Fruit fly (Drosophila melanogaster) whole organism, prepupa: ENCODE results near the gene CG31777.

Source experiments
- CG10631 ChIP-seq: fragments of 200-800 bp; sonication (Bioruptor generic); optimal IDR thresholded peaks from 2 replicates; lab custom pipeline; 2016; ENCODE audit warnings: missing biosample characterization, missing genetic modification characterization
- CG10669 ChIP-seq: fragments of 200-800 bp; sonication (Bioruptor generic); optimal IDR thresholded peaks from 3 replicates; lab custom pipeline; 2018; ENCODE audit warnings: missing biosample characterization, mild to moderate bottlenecking, missing genetic modification characterization, moderate library complexity
- CG11294 ChIP-seq: fragments of 200-800 bp; sonication (Bioruptor generic); IDR thresholded peaks from 2 replicates; pipeline ENCODE4 v1.3.6; 2022; ENCODE audit warnings: missing biosample characterization, missing genetic modification characterization
- CG11762 ChIP-seq: fragments of 200-800 bp; sonication (Bioruptor generic); optimal IDR thresholded peaks from 3 replicates; lab custom pipeline; 2016; ENCODE audit warnings: missing biosample characterization, missing genetic modification characterization; ENCODE audit not compliant: insufficient read depth
- CG11902 ChIP-seq: fragments of 200-800 bp; sonication (Bioruptor generic); optimal IDR thresholded peaks from 3 replicates; lab custom pipeline; 2016; ENCODE audit warnings: missing biosample characterization, missing genetic modification characterization
- CG15336 ChIP-seq: fragments of 200-800 bp; sonication (Bioruptor generic); IDR thresholded peaks from 2 replicates; pipeline ENCODE4 v1.3.6; 2022; ENCODE audit warnings: missing biosample characterization, missing genetic modification characterization
- CG1621 ChIP-seq: fragments of 200-800 bp; sonication (Bioruptor generic); optimal IDR thresholded peaks from 3 replicates; lab custom pipeline; 2018; ENCODE audit warnings: missing biosample characterization, mild to moderate bottlenecking, missing genetic modification characterization
- CG16779 ChIP-seq: fragments of 200-800 bp; sonication (Bioruptor generic); optimal IDR thresholded peaks from 3 replicates; lab custom pipeline; 2017; ENCODE audit warnings: missing biosample characterization, mild to moderate bottlenecking, missing genetic modification characterization
- CG31627 ChIP-seq: fragments of 200-800 bp; sonication (Bioruptor generic); optimal IDR thresholded peaks from 3 replicates; lab custom pipeline; 2016; ENCODE audit warnings: missing biosample characterization, missing genetic modification characterization
- CG34406 ChIP-seq: fragments of 200-800 bp; sonication (Bioruptor generic); optimal IDR thresholded peaks from 3 replicates; lab custom pipeline; 2016; ENCODE audit warnings: missing biosample characterization, missing genetic modification characterization
- CG3919 ChIP-seq: fragments of 200-800 bp; sonication (Bioruptor generic); optimal IDR thresholded peaks from 3 replicates; lab custom pipeline; 2016; ENCODE audit warnings: missing biosample characterization, missing genetic modification characterization
- CG6276 ChIP-seq: fragments of 200-800 bp; sonication (Bioruptor generic); optimal IDR thresholded peaks from 2 replicates; lab custom pipeline; 2017; ENCODE audit warnings: missing biosample characterization, mild to moderate bottlenecking, missing genetic modification characterization
- CG6792 ChIP-seq: fragments of 200-800 bp; sonication (Bioruptor generic); optimal IDR thresholded peaks from 3 replicates; lab custom pipeline; 2016; ENCODE audit warnings: missing biosample characterization, missing genetic modification characterization
- CG6808 ChIP-seq: fragments of 200-800 bp; sonication (Bioruptor generic); optimal IDR thresholded peaks from 3 replicates; lab custom pipeline; 2017; ENCODE audit warnings: missing biosample characterization, missing genetic modification characterization, mild to moderate bottlenecking, moderate library complexity, missing genetic modification reagents
- CG6854 ChIP-seq: fragments of 200-800 bp; sonication (Bioruptor generic); optimal IDR thresholded peaks from 2 replicates; lab custom pipeline; 2017; ENCODE audit warnings: missing biosample characterization, mild to moderate bottlenecking, missing genetic modification characterization
- CG8119 ChIP-seq: fragments of 200-800 bp; sonication (Bioruptor generic); IDR thresholded peaks from 3 replicates; pipeline ENCODE4 v1.3.6; 2022; ENCODE audit warnings: missing biosample characterization, missing genetic modification characterization
- CG8319 ChIP-seq: fragments of 200-800 bp; sonication (Bioruptor generic); optimal IDR thresholded peaks from 3 replicates; lab custom pipeline; 2016; ENCODE audit warnings: missing biosample characterization, missing genetic modification characterization
- CG9139 ChIP-seq: fragments of 200-800 bp; sonication (Bioruptor generic); optimal IDR thresholded peaks from 3 replicates; lab custom pipeline; 2017; ENCODE audit warnings: missing biosample characterization, mild to moderate bottlenecking, missing genetic modification characterization
- Eip75B ChIP-seq: fragments of 200-800 bp; sonication (Bioruptor generic); optimal IDR thresholded peaks from 3 replicates; lab custom pipeline; 2016; ENCODE audit warnings: missing biosample characterization, missing genetic modification characterization
- Eip78C ChIP-seq: fragments of 200-800 bp; sonication (Bioruptor generic); peaks from one replicate; lab custom pipeline; 2016; ENCODE audit warnings: missing biosample characterization, missing genetic modification characterization
- Ets21C ChIP-seq: fragments of 200-800 bp; sonication (Bioruptor generic); optimal IDR thresholded peaks from 3 replicates; lab custom pipeline; 2016; ENCODE audit warnings: missing biosample characterization, missing genetic modification characterization
- Hr39 ChIP-seq: fragments of 200-800 bp; sonication (Bioruptor generic); optimal IDR thresholded peaks from 2 replicates; lab custom pipeline; 2016; ENCODE audit warnings: missing biosample characterization, missing genetic modification characterization
- Hr4 ChIP-seq: fragments of 200-800 bp; sonication (Bioruptor generic); optimal IDR thresholded peaks from 3 replicates; lab custom pipeline; 2016; ENCODE audit warnings: missing biosample characterization, missing genetic modification characterization
- Lpt ChIP-seq: fragments of 200-800 bp; sonication (Bioruptor generic); optimal IDR thresholded peaks from 3 replicates; lab custom pipeline; 2016; ENCODE audit warnings: missing biosample characterization, missing genetic modification characterization
- Met ChIP-seq: fragments of 200-800 bp; sonication (Bioruptor generic); optimal IDR thresholded peaks from 3 replicates; lab custom pipeline; 2016; ENCODE audit warnings: missing biosample characterization, missing genetic modification characterization
- OdsH ChIP-seq: fragments of 200-800 bp; sonication (Bioruptor generic); optimal IDR thresholded peaks from 3 replicates; lab custom pipeline; 2016; ENCODE audit warnings: missing biosample characterization, missing genetic modification characterization
- Sox102F ChIP-seq: fragments of 200-800 bp; sonication (Bioruptor generic); optimal IDR thresholded peaks from 2 replicates; lab custom pipeline; 2016; ENCODE audit warnings: missing biosample characterization, mild to moderate bottlenecking, missing genetic modification characterization
- Sox14 ChIP-seq: fragments of 200-800 bp; sonication (Bioruptor generic); optimal IDR thresholded peaks from 3 replicates; lab custom pipeline; 2016; ENCODE audit warnings: missing biosample characterization, missing genetic modification characterization
- Sox15 ChIP-seq: fragments of 200-800 bp; sonication (Bioruptor generic); optimal IDR thresholded peaks from 3 replicates; lab custom pipeline; 2016; ENCODE audit warnings: missing biosample characterization, missing genetic modification characterization
- dac ChIP-seq: fragments of 200-800 bp; sonication (Bioruptor generic); optimal IDR thresholded peaks from 2 replicates; lab custom pipeline; 2017; ENCODE audit warnings: missing biosample characterization, mild to moderate bottlenecking, missing genetic modification characterization
- dsx ChIP-seq: fragments of 200-800 bp; optimal IDR thresholded peaks from 3 replicates; lab custom pipeline; 2019; ENCODE audit warnings: missing biosample characterization, mild to moderate bottlenecking, missing genetic modification characterization, moderate library complexity; ENCODE audit not compliant: poor library complexity, severe bottlenecking
- eg ChIP-seq: fragments of 200-800 bp; sonication (Bioruptor generic); IDR thresholded peaks from 3 replicates; pipeline ENCODE4 v1.3.6; 2022; ENCODE audit warnings: missing biosample characterization, missing genetic modification characterization
- esn ChIP-seq: fragments of 200-800 bp; sonication (Bioruptor generic); optimal IDR thresholded peaks from 2 replicates; lab custom pipeline; 2016; ENCODE audit warnings: missing biosample characterization, mild to moderate bottlenecking, missing genetic modification characterization, moderate library complexity
- fd59A ChIP-seq: fragments of 200-800 bp; sonication (Bioruptor generic); optimal IDR thresholded peaks from 2 replicates; lab custom pipeline; 2017; ENCODE audit warnings: missing biosample characterization, mild to moderate bottlenecking, missing genetic modification characterization, missing genetic modification reagents
- fd85E ChIP-seq: fragments of 200-800 bp; sonication (Bioruptor generic); optimal IDR thresholded peaks from 3 replicates; lab custom pipeline; 2016; ENCODE audit warnings: missing biosample characterization, missing genetic modification characterization
- fkh ChIP-seq: fragments of 200-800 bp; sonication (Bioruptor generic); optimal IDR thresholded peaks from 3 replicates; lab custom pipeline; 2017; ENCODE audit warnings: missing biosample characterization, mild to moderate bottlenecking, missing genetic modification characterization, moderate library complexity
- pdm3 ChIP-seq: fragments of 200-800 bp; sonication (Bioruptor generic); optimal IDR thresholded peaks from 3 replicates; lab custom pipeline; 2016; ENCODE audit warnings: missing biosample characterization, missing genetic modification characterization
- salr ChIP-seq, 2 experiments: fragments of 200-800 bp; sonication (Bioruptor generic); optimal IDR thresholded peaks; 3 replicates each; lab custom pipeline; 2016 to 2018; ENCODE audit warnings: missing biosample characterization in 2 of 2, missing genetic modification characterization in 2 of 2, mild to moderate bottlenecking in 1 of 2
- spab ChIP-seq: fragments of 200-800 bp; sonication (Bioruptor generic); optimal IDR thresholded peaks from 2 replicates; lab custom pipeline; 2017; ENCODE audit warnings: missing biosample characterization, mild to moderate bottlenecking, missing genetic modification characterization, missing genetic modification reagents
- ss ChIP-seq, 2 experiments: fragments of 200-800 bp; sonication (Bioruptor generic); optimal IDR thresholded peaks; 2 replicates in 1 of 2; 3 replicates in 1 of 2; lab custom pipeline; 2017 to 2018; ENCODE audit warnings: mild to moderate bottlenecking in 2 of 2, missing biosample characterization in 2 of 2, missing genetic modification characterization in 2 of 2, moderate library complexity in 1 of 2
- svp ChIP-seq: fragments of 200-800 bp; sonication (Bioruptor generic); peaks from one replicate; lab custom pipeline; 2016; ENCODE audit warnings: missing biosample characterization, missing genetic modification characterization
- topi ChIP-seq: fragments of 200-800 bp; sonication (Bioruptor generic); optimal IDR thresholded peaks from 3 replicates; lab custom pipeline; 2016; ENCODE audit warnings: missing biosample characterization, missing genetic modification characterization

CG31777 gene

DNA sequence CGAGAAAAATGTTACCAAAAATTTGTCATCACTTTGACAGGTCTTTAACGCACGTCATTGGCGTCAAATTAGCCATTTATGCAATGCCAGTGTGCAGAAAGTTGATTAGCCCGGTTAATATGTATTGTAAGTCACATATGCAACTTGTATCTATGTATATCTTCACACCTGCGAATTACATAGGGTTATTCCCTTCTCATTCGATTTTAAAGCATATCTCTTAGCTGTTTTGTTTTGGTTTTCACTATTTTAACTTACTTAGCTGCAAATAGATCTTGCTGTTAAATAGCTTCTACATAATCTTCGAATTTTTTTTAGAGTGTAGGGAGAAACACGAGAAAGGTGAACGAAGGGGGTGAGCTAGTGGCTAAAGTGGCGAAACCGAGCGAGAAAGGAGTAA is 24.2 kb upstream of the CG31777 start (continued):
- 0 out of 3 replicates have a peak, but pooled peaks have one; percentile 43 for TF ChIP-seq eg
- no peak for TF ChIP-seq Sox14
- TF ChIP-seq CG6792 (GFP tag; lab: Kevin White, UChicago), result no peak
- TF ChIP-seq Eip78C (GFP tag; lab: Kevin White, UChicago), result peak; percentile 48
- no peak for TF ChIP-seq CG31627 (GFP tag; lab: Kevin White, UChicago)
- no peak for TF ChIP-seq CG34406
- TF ChIP-seq CG8119 (GFP tag; lab: Robert Waterston, UW), result peak; percentile 71
- TF ChIP-seq CG10669 (GFP tag; lab: Kevin White, UChicago), result no peak
- TF ChIP-seq dsx (GFP tag; lab: Kevin White, UChicago), result no peak
- no peak for TF ChIP-seq Sox15 (GFP tag; lab: Kevin White, UChicago)
- no peak for TF ChIP-seq topi (GFP tag; lab: Kevin White, UChicago)

- TF ChIP-seq CG6854 (GFP tag; lab: Kevin White, UChicago), result no peak
- TF ChIP-seq Hr4, result no peak
- peak; percentile 56; the same call in 1 of the 3 replicates for TF ChIP-seq eg
- peak; percentile 44 for TF ChIP-seq CG6276
- no peak for TF ChIP-seq Hr39 (GFP tag; lab: Kevin White, UChicago)
- TF ChIP-seq CG15336 (GFP tag; lab: Robert Waterston, UW), result peak; percentile 31; the same call in 1 of the 2 replicates
- TF ChIP-seq CG16779, result peak; percentile 25
- TF ChIP-seq CG8119 (GFP tag; lab: Robert Waterston, UW), result 0 out of 3 replicates have a peak, but pooled peaks have one; percentile 27
- TF ChIP-seq fd85E (GFP tag; lab: Kevin White, UChicago), result no peak
- no peak for TF ChIP-seq esn (GFP tag; lab: Kevin White, UChicago)
- TF ChIP-seq salr (GFP tag; optimal IDR thresholded peaks at IDR 0.05; lab: Kevin White, UChicago), result no peak
- no peak for TF ChIP-seq Lpt (GFP tag; lab: Kevin White, UChicago)
These were observed 23.5 kb upstream of the CG31777 start, which contains the start of gene CG10019 for dm6 chr2L:3730182-3730975. CG10019 (plus strand) TSS chr2L:3730466.

DNA sequence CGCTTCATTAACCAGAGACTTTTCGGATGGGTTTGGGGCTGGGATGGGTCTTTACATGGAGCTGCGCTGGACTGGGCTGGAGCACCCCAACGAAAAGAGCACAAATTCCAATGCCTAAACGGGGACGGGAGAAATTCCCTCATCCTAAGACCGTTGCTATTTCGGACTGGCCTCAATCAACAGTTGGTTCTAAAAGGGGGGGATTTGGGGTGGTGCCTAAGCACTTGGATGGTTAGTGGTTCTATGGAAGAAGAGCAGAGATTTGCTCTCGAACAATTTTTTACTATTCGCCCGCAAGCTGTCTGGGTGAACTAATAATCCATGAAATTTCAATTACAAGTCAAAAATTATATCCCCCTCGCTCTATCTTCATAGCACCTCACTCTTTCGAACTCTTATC is 22.8 kb upstream of the CG31777 start:
- TF ChIP-seq Sox15 (GFP tag; lab: Kevin White, UChicago), result no peak
- TF ChIP-seq CG6808 (GFP tag; lab: Kevin White, UChicago), result no peak
- TF ChIP-seq fkh (GFP tag; lab: Kevin White, UChicago), result no peak
- TF ChIP-seq esn (GFP tag; lab: Kevin White, UChicago), result no peak
- TF ChIP-seq svp, result no peak
- no peak for TF ChIP-seq CG11294 (GFP tag; lab: Robert Waterston, UW)
- TF ChIP-seq CG3919 (GFP tag; lab: Kevin White, UChicago), result no peak
- TF ChIP-seq Hr4, result no peak
- TF ChIP-seq CG9139, result no peak
- TF ChIP-seq CG11762 (GFP tag; lab: Kevin White, UChicago), result no peak
- TF ChIP-seq CG8119 (GFP tag; lab: Robert Waterston, UW), result no peak
- no peak for TF ChIP-seq CG6854 (GFP tag; lab: Kevin White, UChicago)
- no peak for TF ChIP-seq CG16779
- no peak for TF ChIP-seq CG1621
- TF ChIP-seq spab (GFP tag; lab: Kevin White, UChicago), result no peak
- TF ChIP-seq, all 60 proteins: peak for 0

dm6 chr2L:3719414-3719959 is 12.6 kb upstream of the CG31777 start:
- TF ChIP-seq pdm3 (GFP tag; lab: Kevin White, UChicago) (peak; percentile 50), OdsH (GFP tag; lab: Kevin White, UChicago) (peak; percentile 40), fkh (GFP tag; lab: Kevin White, UChicago) (no peak), CG10631 (GFP tag; lab: Kevin White, UChicago) (peak; percentile 32), Sox14 (peak; percentile 26), CG3919 (GFP tag; lab: Kevin White, UChicago) (no peak), dac (GFP tag; lab: Kevin White, UChicago) (no peak), spab (GFP tag; lab: Kevin White, UChicago) (peak; percentile 33), Eip75B (peak; percentile 16), CG11902 (GFP tag; lab: Kevin White, UChicago) (no peak), Met (GFP tag; lab: Kevin White, UChicago) (peak; percentile 22), eg (no peak), Hr39 (GFP tag; lab: Kevin White, UChicago) (peak; percentile 14), CG8319 (GFP tag; lab: Kevin White, UChicago) (no peak), ss (GFP tag; optimal IDR thresholded peaks at IDR 0.05; lab: Kevin White, UChicago) (no peak), Eip78C (GFP tag; lab: Kevin White, UChicago) (peak; percentile 88), Sox102F (GFP tag; lab: Kevin White, UChicago) (no peak), CG6792 (GFP tag; lab: Kevin White, UChicago) (peak; percentile 22), CG8119 (GFP tag; lab: Robert Waterston, UW) (no peak), Ets21C (GFP tag; lab: Kevin White, UChicago) (no peak), fd59A (GFP tag; lab: Kevin White, UChicago) (peak; percentile 45), CG10669 (GFP tag; lab: Kevin White, UChicago) (peak; percentile 25), CG1621 (no peak)
